Worm (Caenorhabditis elegans): Measurements from ENCODE around the gene C49F5.3.

Gene C49F5.3

DNA sequence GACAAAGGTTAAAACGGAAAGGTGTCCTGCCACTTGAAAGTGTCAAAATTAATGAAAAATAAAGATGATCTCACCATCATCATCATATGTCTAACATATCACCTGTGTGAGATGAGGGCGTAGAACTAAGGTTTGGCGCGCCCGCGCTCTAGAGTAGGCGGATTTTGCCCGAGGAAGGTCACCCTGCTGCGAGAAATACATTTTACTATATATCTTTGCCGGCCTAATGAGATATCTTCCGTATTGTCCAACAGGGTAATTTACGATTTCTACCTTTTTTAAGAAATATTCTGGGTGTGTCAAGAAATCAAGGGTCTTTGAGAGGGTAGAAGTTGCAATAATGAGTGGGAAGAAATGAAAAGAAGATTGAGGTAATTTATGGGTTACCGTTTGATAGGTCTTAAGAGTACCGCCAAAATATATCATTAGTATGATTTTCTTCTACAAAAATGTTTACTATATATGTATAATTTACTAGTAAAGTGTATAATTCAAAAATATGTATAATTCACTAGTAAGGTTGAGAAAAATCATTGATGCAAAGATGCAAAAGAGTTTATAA lies 24.6 kb upstream of the C49F5.3 start:
- no peak for TF ChIP-seq efl-1 (GFP tag; optimal IDR thresholded peaks at IDR 0.05)
- TF ChIP-seq F10E7.11 (tag; optimal IDR thresholded peaks at IDR 0.05), result no peak
- TF ChIP-seq lsl-1 (GFP tag; optimal IDR thresholded peaks at IDR 0.05), result no peak
- no peak for TF ChIP-seq ceh-27 (GFP tag; optimal IDR thresholded peaks at IDR 0.05)
- TF ChIP-seq lin-26 (GFP tag; IDR thresholded peaks at IDR 0.05), result no peak

DNA sequence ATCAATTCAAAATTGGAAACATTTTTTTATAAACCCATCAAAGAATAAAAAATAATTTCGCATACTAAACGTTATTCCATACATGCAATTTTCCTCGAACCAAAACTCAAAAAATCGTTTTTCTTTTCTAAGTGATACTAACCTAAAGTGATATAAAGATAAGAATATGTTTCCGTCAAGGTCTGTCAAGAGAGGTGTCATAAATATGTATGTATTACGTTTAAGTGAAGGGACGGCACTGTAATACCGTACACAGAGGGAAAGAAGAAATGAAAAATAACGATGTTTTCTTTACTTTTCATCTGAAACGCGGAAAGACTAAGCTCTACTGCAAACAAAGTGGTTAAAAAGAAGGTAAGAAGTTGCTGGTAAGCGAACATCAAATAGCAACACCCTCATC lies 23.0 kb upstream of the C49F5.3 start:
- peak; percentile 34 for TF ChIP-seq nhr-80 (tag; optimal IDR thresholded peaks at IDR 0.05)
- no peak for TF ChIP-seq F55B11.4 (tag; optimal IDR thresholded peaks at IDR 0.05; ENCODE audit: borderline replicate concordance, insufficient read depth)

DNA sequence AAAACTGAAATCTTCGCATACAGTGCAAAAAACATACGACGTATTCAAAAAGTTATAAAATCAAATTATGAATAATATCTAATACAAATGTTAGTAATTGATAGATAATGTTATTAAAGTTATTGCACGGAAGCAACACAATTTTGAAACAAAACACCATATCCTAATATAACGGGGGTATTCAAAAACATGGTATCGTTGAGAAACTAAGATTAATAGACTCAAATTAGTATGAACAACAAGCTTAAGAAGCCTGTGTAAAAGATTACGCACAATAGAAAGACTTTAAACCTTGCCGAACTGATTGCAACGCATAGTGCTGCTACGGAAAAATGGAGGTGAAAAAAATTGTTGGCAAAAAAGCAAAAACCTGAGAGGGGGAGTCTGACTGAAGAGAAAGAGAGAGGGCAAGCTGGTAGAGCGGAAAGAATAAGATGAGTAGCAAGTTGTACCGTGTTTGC lies 22.1 kb upstream of the C49F5.3 start, which contains the start of gene sma-5:
Gene sma-5, minus strand, starts transcription at position 51 of the 461 bp plus-strand sequence.
- no peak for TF ChIP-seq egl-18 (GFP tag; IDR thresholded peaks at IDR 0.05)

DNA sequence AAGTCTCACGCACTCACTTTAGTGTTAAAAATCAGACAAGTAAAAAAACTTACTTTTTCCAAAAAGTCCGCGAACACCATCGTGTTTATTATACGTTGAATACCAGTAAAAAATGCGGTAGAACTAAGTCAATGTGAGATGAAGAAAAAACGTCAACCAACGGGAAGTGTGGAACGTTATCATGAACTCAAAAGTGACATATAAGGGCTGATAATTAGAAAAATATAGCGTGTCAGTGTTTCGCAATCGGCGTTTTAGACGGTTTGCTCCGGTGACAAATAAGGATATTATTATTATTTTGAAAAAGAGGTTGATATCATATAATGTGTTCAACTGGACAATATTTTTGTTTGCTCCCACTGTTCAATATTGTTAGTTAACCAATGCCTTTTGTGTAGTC lies 21.5 kb upstream of the C49F5.3 start:
- TF ChIP-seq F57A8.1 (GFP tag; optimal IDR thresholded peaks at IDR 0.05), result no peak
- peak; percentile 74 for TF ChIP-seq unc-62 (GFP tag; optimal IDR thresholded peaks at IDR 0.05)
- TF ChIP-seq dox-1 (GFP tag; IDR thresholded peaks at IDR 0.05), result peak; percentile 65
- no peak for TF ChIP-seq ztf-6 (GFP tag; IDR thresholded peaks at IDR 0.05)
- peak; percentile 81 for TF ChIP-seq nhr-80 (tag; optimal IDR thresholded peaks at IDR 0.05)
- TF ChIP-seq cebp-1 (GFP tag; IDR thresholded peaks at IDR 0.05), result peak; percentile 79
- TF ChIP-seq cebp-1 (tag; optimal IDR thresholded peaks at IDR 0.05), result peak; percentile 88

DNA sequence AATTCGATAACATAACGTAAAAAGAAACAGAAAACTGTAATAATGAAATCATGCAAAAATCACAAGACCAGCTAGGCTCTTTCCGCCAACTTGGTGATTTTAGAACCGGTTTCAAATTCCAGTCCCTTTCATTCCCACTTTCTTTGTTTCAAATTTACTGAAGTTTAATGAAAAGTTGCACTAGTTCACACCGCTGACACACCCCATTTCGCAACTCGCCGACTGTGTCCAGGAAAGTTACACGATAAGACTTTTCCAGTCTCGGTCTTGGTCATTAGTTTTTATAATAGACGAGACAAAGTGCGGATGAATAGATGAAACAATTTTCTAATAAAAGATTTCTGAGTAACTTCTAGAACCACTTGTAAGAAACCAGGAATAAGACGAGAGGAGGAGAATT lies 20.5 kb upstream of the C49F5.3 start:
- TF ChIP-seq nhr-80 (tag; optimal IDR thresholded peaks at IDR 0.05) (peak; percentile 51), cebp-1 (GFP tag; IDR thresholded peaks at IDR 0.05) (peak; percentile 57; the same call in 1 of the 2 replicates), cebp-1 (tag; optimal IDR thresholded peaks at IDR 0.05) (peak; percentile 77), ceh-58 (GFP tag; IDR thresholded peaks at IDR 0.05) (no peak), ceh-27 (GFP tag; optimal IDR thresholded peaks at IDR 0.05) (no peak), lin-40 (tag; optimal IDR thresholded peaks at IDR 0.05) (no peak)

DNA sequence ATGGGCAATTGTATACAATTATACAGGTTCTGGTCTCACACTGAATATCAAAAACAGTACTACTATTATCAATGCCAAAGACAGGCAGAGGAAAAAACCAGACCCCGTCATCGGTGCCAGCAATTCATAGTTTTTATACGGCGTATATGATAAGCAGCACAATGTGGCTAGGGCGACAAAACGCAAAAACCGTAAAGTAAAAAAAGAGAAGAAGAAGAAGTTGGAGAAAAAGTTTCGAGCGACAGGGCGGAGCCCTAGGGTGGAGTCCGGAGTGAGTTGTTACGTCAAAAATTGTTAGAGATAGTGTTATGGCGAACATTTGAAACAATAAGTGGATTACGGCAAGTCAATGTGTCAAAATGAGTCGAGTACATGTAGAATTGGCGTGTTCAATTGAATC lies 18.2 kb upstream of the C49F5.3 start:
- TF ChIP-seq let-607 (tag; optimal IDR thresholded peaks at IDR 0.05) (peak; percentile 40 to 52), cebp-2 (GFP tag; IDR thresholded peaks at IDR 0.05) (no peak), zfh-2 (GFP tag; conservative IDR thresholded peaks at IDR 0.05) (no peak), dox-1 (GFP tag; IDR thresholded peaks at IDR 0.05) (peak; percentile 48; the same call in 1 of the 2 replicates), F33H1.4 (GFP tag; IDR thresholded peaks at IDR 0.05) (no peak), tlf-1 (GFP tag; optimal IDR thresholded peaks at IDR 0.05) (no peak), nhr-80 (tag; optimal IDR thresholded peaks at IDR 0.05) (peak; percentile 83)

DNA sequence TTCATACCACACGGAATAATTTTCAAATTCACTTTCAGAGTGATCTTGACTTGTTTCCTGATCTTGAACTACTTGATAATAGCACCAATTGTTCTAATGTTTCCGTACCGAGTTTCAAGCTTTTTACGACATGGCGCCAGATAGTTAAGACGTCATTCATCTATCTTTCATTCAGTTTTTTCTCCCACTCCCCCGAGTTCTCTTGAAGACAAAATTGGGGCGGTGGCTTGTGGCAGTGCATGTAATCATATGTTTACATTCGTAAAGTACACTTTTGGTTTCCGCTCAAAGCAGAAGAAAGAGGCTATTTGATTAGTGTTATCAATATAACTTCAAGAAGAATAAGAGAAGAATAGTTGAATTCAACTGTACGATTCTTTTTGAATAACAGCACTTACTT lies 16.1 kb upstream of the C49F5.3 start:
- TF ChIP-seq hmg-20 (GFP tag; IDR thresholded peaks at IDR 0.05) (no peak), ets-4 (GFP tag; optimal IDR thresholded peaks at IDR 0.05) (no peak), attf-3 (GFP tag; conservative IDR thresholded peaks at IDR 0.05) (no peak), T07F8.4 (tag; optimal IDR thresholded peaks at IDR 0.05) (no peak), nhr-80 (tag; optimal IDR thresholded peaks at IDR 0.05) (peak; percentile 68), F37B4.10 (GFP tag; IDR thresholded peaks at IDR 0.05) (no peak)
